Worm (Caenorhabditis elegans): ENCODE measurements around the gene CC8.2.

- TF ChIP-seq flt-1 (GFP tag; IDR thresholded peaks at IDR 0.05) (no peak), scrt-1 (GFP tag; IDR thresholded peaks at IDR 0.05) (no peak), hmbx-1 (tag; optimal IDR thresholded peaks at IDR 0.05) (no peak), sea-1 (GFP tag; conservative IDR thresholded peaks at IDR 0.05) (no peak), tra-4 (tag; optimal IDR thresholded peaks at IDR 0.05) (no peak), ama-1 (optimal IDR thresholded peaks at IDR 0.05) (no peak), ceh-13 (GFP tag; optimal IDR thresholded peaks at IDR 0.05) (no peak), tbx-11 (GFP tag; IDR thresholded peaks at IDR 0.05) (no peak), hmg-4 (GFP tag; optimal IDR thresholded peaks at IDR 0.05) (no peak), pes-1 (GFP tag; IDR thresholded peaks at IDR 0.05) (no peak), ceh-36 (tag; optimal IDR thresholded peaks at IDR 0.05) (no peak), F13C5.2 (tag; optimal IDR thresholded peaks at IDR 0.05) (no peak)
Measured at ce11 chrIV:3611845-3612244, 36.6 kb downstream of the CC8.2 start.
